Worm (Caenorhabditis elegans) whole organism, young adult: Measurements from ENCODE around the gene sir-2.3.

Experiments
- B0019.2 ChIP-seq: fragments of 200-800 bp; sonication (Bioruptor generic); conservative IDR thresholded peaks from 2 replicates; pipeline ENCODE4 v1.3.6; 2022; ENCODE audit warnings: missing genetic modification reagents, missing genetic modification characterization, missing compliant biosample characterization
- B0261.1 ChIP-seq: sonication (generic microtip); optimal IDR thresholded peaks from 2 replicates; lab custom pipeline; 2016; ENCODE audit warnings: mild to moderate bottlenecking, missing genetic modification characterization, moderate library complexity, missing compliant biosample characterization
- C17E4.6 ChIP-seq: fragments of 200-800 bp; sonication (Bioruptor generic); IDR thresholded peaks from 2 replicates; pipeline ENCODE4 v1.3.6; 2022; ENCODE audit warnings: missing genetic modification reagents, missing genetic modification characterization, missing compliant biosample characterization
- D2030.7 ChIP-seq: fragments of 200-800 bp; sonication (Bioruptor generic); IDR thresholded peaks from 2 replicates; pipeline ENCODE4 v1.3.6; 2022; ENCODE audit warnings: missing genetic modification reagents, missing genetic modification characterization, missing compliant biosample characterization
- F10E7.11 ChIP-seq: sonication (generic microtip); optimal IDR thresholded peaks from 2 replicates; lab custom pipeline; 2017; ENCODE audit warnings: mild to moderate bottlenecking, missing genetic modification characterization, moderate library complexity, missing compliant biosample characterization
- F22D6.2 ChIP-seq: sonication (generic microtip); optimal IDR thresholded peaks from 2 replicates; lab custom pipeline; 2016; ENCODE audit warnings: mild to moderate bottlenecking, missing genetic modification characterization, missing compliant biosample characterization
- F49E8.2 ChIP-seq: sonication (generic microtip); optimal IDR thresholded peaks from 3 replicates; lab custom pipeline; 2017; ENCODE audit warnings: missing genetic modification characterization, mild to moderate bottlenecking, missing compliant biosample characterization, antibody characterized with exemption, moderate library complexity; ENCODE audit not compliant: insufficient read depth
- F52B5.7 ChIP-seq: sonication (generic microtip); optimal IDR thresholded peaks from 2 replicates; lab custom pipeline; 2016; ENCODE audit warnings: mild to moderate bottlenecking, missing genetic modification characterization, missing compliant biosample characterization
- F57A8.1 ChIP-seq: fragments of 200-800 bp; sonication (Bioruptor generic); optimal IDR thresholded peaks from 2 replicates; lab custom pipeline; 2018; ENCODE audit warnings: mild to moderate bottlenecking, missing genetic modification characterization, moderate library complexity, missing compliant biosample characterization
- F57C9.4 ChIP-seq: sonication (generic microtip); optimal IDR thresholded peaks from 2 replicates; lab custom pipeline; 2017; ENCODE audit warnings: mild to moderate bottlenecking, missing genetic modification characterization, missing compliant biosample characterization
- K12H6.12 ChIP-seq: fragments of 200-800 bp; sonication (Bioruptor generic); optimal IDR thresholded peaks from 2 replicates; lab custom pipeline; 2018; ENCODE audit warnings: mild to moderate bottlenecking, missing genetic modification characterization, missing compliant biosample characterization
- T26A5.8 ChIP-seq: sonication (generic microtip); optimal IDR thresholded peaks from 2 replicates; lab custom pipeline; 2016; ENCODE audit warnings: missing genetic modification characterization, missing compliant biosample characterization
- Y53F4B.3 ChIP-seq: fragments of 200-800 bp; sonication (Bioruptor generic); IDR thresholded peaks from 2 replicates; pipeline ENCODE4 v1.3.6; 2022; ENCODE audit warnings: missing genetic modification reagents, missing genetic modification characterization, missing compliant biosample characterization
- Y53G8AR.9 ChIP-seq: fragments of 200-800 bp; sonication (Bioruptor generic); conservative IDR thresholded peaks from 2 replicates; pipeline ENCODE4 v1.3.6; 2022; ENCODE audit warnings: missing genetic modification reagents, missing genetic modification characterization, missing compliant biosample characterization
- ZK185.1 ChIP-seq: sonication (generic microtip); optimal IDR thresholded peaks from 2 replicates; lab custom pipeline; 2016; ENCODE audit warnings: mild to moderate bottlenecking, missing genetic modification characterization, missing compliant biosample characterization; ENCODE audit not compliant: poor library complexity, severe bottlenecking
- aptf-3 ChIP-seq: fragments of 200-800 bp; sonication (Bioruptor generic); IDR thresholded peaks from 2 replicates; pipeline ENCODE4 v1.3.6; 2022; ENCODE audit warnings: missing genetic modification characterization, missing compliant biosample characterization
- atf-7 ChIP-seq: sonication (generic microtip); optimal IDR thresholded peaks from 2 replicates; lab custom pipeline; 2017; ENCODE audit warnings: mild to moderate bottlenecking, missing genetic modification characterization, missing compliant biosample characterization
- athp-1 ChIP-seq: sonication (generic microtip); optimal IDR thresholded peaks from 2 replicates; lab custom pipeline; 2017; ENCODE audit warnings: mild to moderate bottlenecking, missing genetic modification characterization, missing compliant biosample characterization
- attf-3 ChIP-seq: fragments of 200-800 bp; sonication (Bioruptor generic); conservative IDR thresholded peaks from 2 replicates; pipeline ENCODE4 v1.3.6; 2022; ENCODE audit warnings: missing genetic modification reagents, missing genetic modification characterization, missing compliant biosample characterization
- bed-2 ChIP-seq: fragments of 200-800 bp; sonication (Bioruptor generic); IDR thresholded peaks from 2 replicates; pipeline ENCODE4 v1.3.6; 2022; ENCODE audit warnings: missing genetic modification reagents, missing genetic modification characterization, missing compliant biosample characterization
- ccch-3 ChIP-seq: fragments of 200-800 bp; sonication (Bioruptor generic); optimal IDR thresholded peaks from 2 replicates; lab custom pipeline; 2018; ENCODE audit warnings: mild to moderate bottlenecking, missing genetic modification characterization, missing compliant biosample characterization
- ceh-100 ChIP-seq: fragments of 200-800 bp; sonication (Bioruptor generic); IDR thresholded peaks from 2 replicates; pipeline ENCODE4 v1.3.6; 2022; ENCODE audit warnings: missing genetic modification reagents, missing genetic modification characterization, missing compliant biosample characterization
- ceh-79 ChIP-seq: sonication (generic microtip); optimal IDR thresholded peaks from 2 replicates; lab custom pipeline; 2017; ENCODE audit warnings: mild to moderate bottlenecking, missing genetic modification characterization, missing compliant biosample characterization
- dpff-1 ChIP-seq: sonication (generic microtip); optimal IDR thresholded peaks from 2 replicates; lab custom pipeline; 2017; ENCODE audit warnings: mild to moderate bottlenecking, missing genetic modification characterization, missing compliant biosample characterization
- ekl-4 ChIP-seq: fragments of 200-800 bp; sonication (Bioruptor generic); IDR thresholded peaks from 2 replicates; pipeline ENCODE4 v1.3.6; 2022; ENCODE audit warnings: missing genetic modification reagents, missing genetic modification characterization, missing compliant biosample characterization
- fkh-3 ChIP-seq: sonication (generic microtip); optimal IDR thresholded peaks from 2 replicates; lab custom pipeline; 2016; ENCODE audit warnings: mild to moderate bottlenecking, missing genetic modification characterization, missing compliant biosample characterization
- him-1 ChIP-seq: sonication (generic microtip); optimal IDR thresholded peaks from 2 replicates; lab custom pipeline; 2016; ENCODE audit warnings: missing genotype, missing genetic modification reagents, missing genetic modification characterization, missing compliant biosample characterization
- hlh-12 ChIP-seq: sonication (generic microtip); optimal IDR thresholded peaks from 2 replicates; lab custom pipeline; 2016; ENCODE audit warnings: missing genetic modification characterization, missing compliant biosample characterization
- hmg-1.2 ChIP-seq: fragments of 200-800 bp; sonication (Bioruptor generic); IDR thresholded peaks from 2 replicates; pipeline ENCODE4 v1.3.6; 2022; ENCODE audit warnings: missing genetic modification reagents, missing genetic modification characterization, missing compliant biosample characterization
- hmg-20 ChIP-seq: fragments of 200-800 bp; sonication (Bioruptor generic); IDR thresholded peaks from 2 replicates; pipeline ENCODE4 v1.3.6; 2022; ENCODE audit warnings: missing genetic modification reagents, missing genetic modification characterization, missing compliant biosample characterization
- let-526 ChIP-seq: fragments of 200-800 bp; sonication (Bioruptor generic); IDR thresholded peaks from 2 replicates; pipeline ENCODE4 v1.3.6; 2022; ENCODE audit warnings: missing genetic modification reagents, missing genetic modification characterization, missing compliant biosample characterization
- lin-26 ChIP-seq: fragments of 200-800 bp; sonication (Bioruptor generic); IDR thresholded peaks from 2 replicates; pipeline ENCODE4 v1.3.6; 2022; ENCODE audit warnings: missing genetic modification reagents, missing genetic modification characterization, missing compliant biosample characterization
- lir-1 ChIP-seq: fragments of 200-800 bp; sonication (Bioruptor generic); conservative IDR thresholded peaks from 2 replicates; pipeline ENCODE4 v1.3.6; 2022; ENCODE audit warnings: missing genetic modification reagents, missing genetic modification characterization, missing compliant biosample characterization
- lsy-27 ChIP-seq: sonication (generic microtip); optimal IDR thresholded peaks from 2 replicates; lab custom pipeline; 2017; ENCODE audit warnings: missing genetic modification characterization, mild to moderate bottlenecking, missing compliant biosample characterization, antibody characterized with exemption, missing genotype, borderline replicate concordance; ENCODE audit not compliant: insufficient read depth
- madf-3 ChIP-seq: fragments of 200-800 bp; sonication (Bioruptor generic); IDR thresholded peaks from 2 replicates; pipeline ENCODE4 v1.3.6; 2022; ENCODE audit warnings: missing genetic modification reagents, missing genetic modification characterization, missing compliant biosample characterization
- mel-28 ChIP-seq: sonication (generic microtip); optimal IDR thresholded peaks from 2 replicates; lab custom pipeline; 2016; ENCODE audit warnings: borderline replicate concordance, mild to moderate bottlenecking, missing genetic modification characterization, missing compliant biosample characterization
- mes-4 ChIP-seq: sonication (generic microtip); optimal IDR thresholded peaks from 2 replicates; lab custom pipeline; 2016; ENCODE audit warnings: missing genotype, missing genetic modification characterization, missing compliant biosample characterization
- nhr-120 ChIP-seq: fragments of 200-800 bp; sonication (Bioruptor generic); IDR thresholded peaks from 2 replicates; pipeline ENCODE4 v1.3.6; 2022; ENCODE audit warnings: missing genetic modification characterization, missing compliant biosample characterization
- nhr-179 ChIP-seq: sonication (generic microtip); optimal IDR thresholded peaks from 2 replicates; lab custom pipeline; 2016; ENCODE audit warnings: mild to moderate bottlenecking, missing genetic modification characterization, missing compliant biosample characterization
- nhr-90 ChIP-seq: sonication (generic microtip); optimal IDR thresholded peaks from 2 replicates; lab custom pipeline; 2016; ENCODE audit warnings: missing genotype, mild to moderate bottlenecking, missing genetic modification characterization, missing compliant biosample characterization
- pbrm-1 ChIP-seq: fragments of 200-800 bp; sonication (Bioruptor generic); IDR thresholded peaks from 2 replicates; pipeline ENCODE4 v1.3.6; 2022; ENCODE audit warnings: missing genetic modification reagents, missing genetic modification characterization, missing compliant biosample characterization
- pha-4 ChIP-seq: fragments of 150-350 bp; sonication (generic microtip); optimal IDR thresholded peaks from 2 replicates; lab custom pipeline; 2014; ENCODE audit warnings: missing biosample characterization, missing genetic modification reagents, missing genetic modification characterization
- rcor-1 ChIP-seq: fragments of 200-800 bp; sonication (Bioruptor generic); IDR thresholded peaks from 2 replicates; pipeline ENCODE4 v1.3.6; 2022; ENCODE audit warnings: missing genetic modification reagents, missing genetic modification characterization, missing compliant biosample characterization
- sdz-38 ChIP-seq: sonication (generic microtip); optimal IDR thresholded peaks from 2 replicates; lab custom pipeline; 2016; ENCODE audit warnings: missing genotype, missing genetic modification characterization, missing compliant biosample characterization
- snpc-1.3 ChIP-seq: sonication (generic microtip); optimal IDR thresholded peaks from 2 replicates; lab custom pipeline; 2017; ENCODE audit warnings: missing genetic modification characterization, mild to moderate bottlenecking, missing compliant biosample characterization, antibody characterized with exemption, moderate library complexity, missing genotype, missing genetic modification reagents; ENCODE audit not compliant: insufficient read depth
- tbx-9 ChIP-seq: sonication (generic microtip); optimal IDR thresholded peaks from 2 replicates; lab custom pipeline; 2016; ENCODE audit warnings: borderline replicate concordance, missing genetic modification characterization, inconsistent platforms, missing compliant biosample characterization
- xnd-1 ChIP-seq: sonication (generic microtip); optimal IDR thresholded peaks from 2 replicates; lab custom pipeline; 2016; ENCODE audit warnings: missing genotype, missing genetic modification reagents, missing genetic modification characterization, missing compliant biosample characterization
- ztf-25 ChIP-seq: fragments of 200-800 bp; sonication (Bioruptor generic); IDR thresholded peaks from 2 replicates; pipeline ENCODE4 v1.3.6; 2022; ENCODE audit warnings: missing genetic modification reagents, missing genetic modification characterization, missing compliant biosample characterization

sir-2.3 gene

DNA sequence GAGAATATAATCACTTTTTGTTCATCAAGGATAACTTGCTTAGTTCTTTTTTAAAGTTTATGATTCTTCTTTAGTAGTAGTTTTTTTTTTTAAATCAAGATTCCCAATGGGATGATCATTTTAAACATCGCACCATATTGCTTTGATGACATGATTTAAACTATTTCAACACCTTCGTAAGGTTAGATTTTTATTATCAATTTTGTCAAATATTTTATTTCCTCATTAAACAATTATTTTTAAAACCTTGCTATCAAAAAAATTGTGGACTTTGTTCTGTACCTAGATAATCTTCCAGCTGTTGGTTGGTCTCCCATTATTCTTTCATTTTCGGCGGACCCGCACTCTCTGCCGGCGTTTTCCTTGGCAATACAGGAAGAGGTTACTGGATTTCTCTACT lies at the start of gene sir-2.3:
sir-2.3 (plus strand) TSS at position 301 of the 400 bp plus-strand sequence.
- TF ChIP-seq hmg-20 (GFP tag; lab: Robert Waterston, UW) (no peak), Y53G8AR.9 (no peak), madf-3 (no peak), ceh-79 (no peak), him-1 (no peak), fkh-3 (tag; lab: Kevin White, UChicago) (no peak), lin-26 (GFP tag; lab: Robert Waterston, UW) (no peak), D2030.7 (GFP tag; lab: Robert Waterston, UW) (no peak)

DNA sequence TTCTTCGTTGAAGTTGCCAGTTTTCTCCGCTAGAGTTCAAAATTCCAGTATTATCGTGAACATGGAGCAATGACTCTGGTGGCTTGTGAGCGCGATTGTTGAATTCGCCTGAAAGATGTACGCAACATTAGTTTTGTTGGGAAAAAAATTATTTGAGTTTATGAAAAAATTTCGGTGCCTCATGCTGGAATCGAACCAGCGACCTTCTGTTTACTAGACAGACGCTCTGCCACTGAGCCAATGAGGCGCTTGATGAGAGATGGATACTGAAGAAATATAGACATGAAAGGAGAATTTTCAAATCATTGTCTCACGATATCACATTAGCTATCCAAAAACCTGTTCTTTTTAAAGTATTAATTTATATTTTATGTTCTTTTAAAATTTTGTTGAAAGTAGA lies 48.0 kb upstream of the sir-2.3 start:
- TF ChIP-seq dpff-1 (tag; lab: Kevin White, UChicago) = no peak
- TF ChIP-seq lir-1 (GFP tag; lab: Robert Waterston, UW) = no peak
- TF ChIP-seq C17E4.6 = no peak
- no peak for TF ChIP-seq F57C9.4 (tag; lab: Kevin White, UChicago)
- TF ChIP-seq F22D6.2 = no peak
- TF ChIP-seq nhr-90 (tag; lab: Kevin White, UChicago) = peak; percentile 57
- TF ChIP-seq snpc-1.3 = no peak
- TF ChIP-seq ekl-4 (GFP tag; lab: Robert Waterston, UW) = 0 out of 2 replicates have a peak, but pooled peaks have one; percentile 52
- TF ChIP-seq tbx-9 (tag; lab: Kevin White, UChicago) = no peak
- no peak for TF ChIP-seq lsy-27 (tag; lab: Kevin White, UChicago)
- TF ChIP-seq pbrm-1 (GFP tag; lab: Robert Waterston, UW) = peak; percentile 73
- peak; percentile 95 for TF ChIP-seq lin-26 (GFP tag; lab: Robert Waterston, UW)
- TF ChIP-seq aptf-3 = peak; percentile 70; the same call in 1 of the 2 replicates
- TF ChIP-seq hmg-1.2 (GFP tag; lab: Robert Waterston, UW) = peak; percentile 65
- TF ChIP-seq pha-4 = no peak
- TF ChIP-seq F49E8.2 = no peak
- no peak for TF ChIP-seq T26A5.8 (tag; lab: Kevin White, UChicago)
- TF ChIP-seq attf-3 = no peak
- TF ChIP-seq ztf-25 (GFP tag; lab: Robert Waterston, UW) = peak; percentile 89
- peak; percentile 83 for TF ChIP-seq B0261.1
- no peak for TF ChIP-seq F10E7.11 (tag; lab: Kevin White, UChicago)
- no peak for TF ChIP-seq nhr-120 (GFP tag; lab: Robert Waterston, UW)
- no peak for TF ChIP-seq xnd-1
- TF ChIP-seq K12H6.12 (tag; lab: Kevin White, UChicago) = no peak
- TF ChIP-seq Y53F4B.3 = peak; percentile 49; the same call in 1 of the 2 replicates
- TF ChIP-seq bed-2 (GFP tag; lab: Robert Waterston, UW) = no peak
- peak; percentile 51 for TF ChIP-seq mes-4
- TF ChIP-seq nhr-179 (tag; lab: Kevin White, UChicago) = no peak
- no peak for TF ChIP-seq B0019.2
- peak; percentile 65 for TF ChIP-seq F52B5.7 (tag; lab: Kevin White, UChicago)
- no peak for TF ChIP-seq hlh-12 (tag; lab: Kevin White, UChicago)
- no peak for TF ChIP-seq ceh-100
- TF ChIP-seq let-526 (GFP tag; lab: Robert Waterston, UW) = no peak
- no peak for TF ChIP-seq sdz-38 (tag; lab: Kevin White, UChicago)
- TF ChIP-seq athp-1 (tag; lab: Kevin White, UChicago) = peak; percentile 23
- peak; percentile 22; the same call in 1 of the 2 replicates for TF ChIP-seq rcor-1 (GFP tag; lab: Robert Waterston, UW)
- TF ChIP-seq ccch-3 (GFP tag; lab: Kevin White, UChicago) = peak; percentile 18
- no peak for TF ChIP-seq mel-28 (tag; lab: Kevin White, UChicago)
- TF ChIP-seq ZK185.1 = peak; percentile 48
- no peak for TF ChIP-seq atf-7
- TF ChIP-seq F57A8.1 (GFP tag; lab: Kevin White, UChicago) = no peak
